Fruit fly (Drosophila melanogaster) whole organism, embryonic: Measurements from ENCODE around the gene CG31347.

Experiments
- CG10209 ChIP-seq: fragments of 200-800 bp; sonication (Bioruptor generic); optimal IDR thresholded peaks from 3 replicates; lab custom pipeline; 2017; ENCODE audit warnings: missing biosample characterization, mild to moderate bottlenecking, missing genetic modification characterization, missing genetic modification reagents
- CG10979 ChIP-seq: fragments of 200-800 bp; sonication (Bioruptor generic); optimal IDR thresholded peaks from 2 replicates; lab custom pipeline; 2018; ENCODE audit warnings: missing biosample characterization, mild to moderate bottlenecking, missing genetic modification characterization, moderate library complexity
- CG12155 ChIP-seq: fragments of 200-800 bp; sonication (Bioruptor generic); optimal IDR thresholded peaks from 3 replicates; lab custom pipeline; 2016; ENCODE audit warnings: missing biosample characterization, missing genetic modification characterization
- CG13424 ChIP-seq: fragments of 200-800 bp; sonication (Bioruptor generic); optimal IDR thresholded peaks from 2 replicates; lab custom pipeline; 2019; ENCODE audit warnings: missing biosample characterization, mild to moderate bottlenecking, missing genetic modification characterization, moderate library complexity
- CG15514 ChIP-seq: fragments of 200-800 bp; sonication (Bioruptor generic); optimal IDR thresholded peaks from 3 replicates; lab custom pipeline; 2017; ENCODE audit warnings: missing biosample characterization, missing genetic modification characterization, mild to moderate bottlenecking, moderate library complexity, missing genetic modification reagents
- CG17359 ChIP-seq: fragments of 200-800 bp; sonication (Bioruptor generic); optimal IDR thresholded peaks from 3 replicates; lab custom pipeline; 2018; ENCODE audit warnings: missing biosample characterization, mild to moderate bottlenecking, missing genetic modification characterization, moderate library complexity
- CG17361 ChIP-seq: fragments of 200-800 bp; sonication (Bioruptor generic); IDR thresholded peaks from 3 replicates; pipeline ENCODE4 v1.3.6; 2022; ENCODE audit warnings: missing biosample characterization, missing genetic modification characterization
- CG17829 ChIP-seq: fragments of 200-800 bp; optimal IDR thresholded peaks from 2 replicates; lab custom pipeline; 2019; ENCODE audit warnings: missing biosample characterization, mild to moderate bottlenecking, missing genetic modification characterization, moderate library complexity
- CG32532 ChIP-seq: fragments of 200-800 bp; sonication (Bioruptor generic); IDR thresholded peaks from 2 replicates; pipeline ENCODE4 v1.3.6; 2022; ENCODE audit warnings: missing biosample characterization, missing genetic modification characterization
- CG32767 ChIP-seq: fragments of 200-800 bp; sonication (Bioruptor generic); IDR thresholded peaks from 2 replicates; pipeline ENCODE4 v1.3.6; 2022; ENCODE audit warnings: missing biosample characterization, missing genetic modification characterization
- CG3281 ChIP-seq: fragments of 200-800 bp; sonication (Bioruptor generic); optimal IDR thresholded peaks from 3 replicates; lab custom pipeline; 2017; ENCODE audit warnings: missing biosample characterization, mild to moderate bottlenecking, missing genetic modification characterization
- CG34224 ChIP-seq: fragments of 200-800 bp; sonication (Bioruptor generic); IDR thresholded peaks from 3 replicates; pipeline ENCODE4 v1.3.6; 2022; ENCODE audit warnings: missing biosample characterization, missing genetic modification characterization; ENCODE audit not compliant: partially characterized antibody
- CG3838 ChIP-seq: fragments of 200-800 bp; sonication (Bioruptor generic); optimal IDR thresholded peaks from 3 replicates; lab custom pipeline; 2016; ENCODE audit warnings: missing biosample characterization, missing genetic modification characterization
- CG7556 ChIP-seq: fragments of 200-800 bp; sonication (Bioruptor generic); optimal IDR thresholded peaks from 2 replicates; lab custom pipeline; 2017; ENCODE audit warnings: missing biosample characterization, mild to moderate bottlenecking, missing genetic modification characterization
- CG8281 ChIP-seq: fragments of 200-800 bp; sonication (Bioruptor generic); optimal IDR thresholded peaks from 2 replicates; lab custom pipeline; 2018; ENCODE audit warnings: missing biosample characterization, mild to moderate bottlenecking, missing genetic modification characterization, moderate library complexity
- CG9876 ChIP-seq: fragments of 200-800 bp; sonication (Bioruptor generic); optimal IDR thresholded peaks from 2 replicates; lab custom pipeline; 2016; ENCODE audit warnings: missing biosample characterization, missing genetic modification characterization
- D ChIP-seq, 2 experiments: fragments of 200-800 bp in 1 of 2; fragments of >200 bp in 1 of 2; sonication (Bioruptor generic) in 1 of 2; optimal IDR thresholded peaks; 2 replicates in 1 of 2; 3 replicates in 1 of 2; lab custom pipeline; 2017; ENCODE audit warnings: mild to moderate bottlenecking in 1 of 2, missing biosample characterization in 1 of 2, missing genetic modification characterization in 1 of 2, missing genetic modification reagents in 1 of 2
- D19A ChIP-seq: fragments of 200-800 bp; optimal IDR thresholded peaks from 3 replicates; lab custom pipeline; 2019; ENCODE audit warnings: missing biosample characterization, mild to moderate bottlenecking, missing genetic modification characterization, moderate library complexity
- Deaf1 ChIP-seq: fragments of 200-800 bp; optimal IDR thresholded peaks from 3 replicates; lab custom pipeline; 2019; ENCODE audit warnings: missing biosample characterization, mild to moderate bottlenecking, missing genetic modification characterization, moderate library complexity
- Dip2 ChIP-seq: fragments of 200-800 bp; sonication (Bioruptor generic); IDR thresholded peaks from 2 replicates; pipeline ENCODE4 v1.3.6; 2022; ENCODE audit warnings: missing biosample characterization, missing genetic modification characterization
- Fer1 ChIP-seq: fragments of 200-800 bp; sonication (Bioruptor generic); optimal IDR thresholded peaks from 2 replicates; lab custom pipeline; 2017; ENCODE audit warnings: missing biosample characterization, mild to moderate bottlenecking, missing genetic modification characterization
- HLH54F ChIP-seq: fragments of 200-800 bp; sonication (Bioruptor generic); optimal IDR thresholded peaks from 3 replicates; lab custom pipeline; 2016; ENCODE audit warnings: missing biosample characterization, missing genetic modification characterization
- Hmr ChIP-seq: fragments of 200-800 bp; sonication (Bioruptor generic); optimal IDR thresholded peaks from 3 replicates; lab custom pipeline; 2017; ENCODE audit warnings: mild to moderate bottlenecking, missing biosample characterization, missing genetic modification reagents, missing genetic modification characterization
- Hmx ChIP-seq: fragments of 200-800 bp; sonication (Bioruptor generic); optimal IDR thresholded peaks from 2 replicates; lab custom pipeline; 2016; ENCODE audit warnings: missing biosample characterization, missing genetic modification characterization
- Hr3 ChIP-seq: fragments of 200-800 bp; sonication (Bioruptor generic); optimal IDR thresholded peaks from 3 replicates; lab custom pipeline; 2016; ENCODE audit warnings: missing biosample characterization, missing genetic modification characterization
- Scr ChIP-seq: fragments of 200-800 bp; sonication (Bioruptor generic); IDR thresholded peaks from 2 replicates; pipeline ENCODE4 v1.3.6; 2022; ENCODE audit warnings: missing biosample characterization, missing genetic modification characterization; ENCODE audit not compliant: partially characterized antibody
- Trl ChIP-seq, 3 experiments: fragments of >200 bp in 2 of 3; fragments of 200-800 bp in 1 of 3; sonication (Bioruptor generic) in 1 of 3; optimal IDR thresholded peaks; 2 replicates in 1 of 3; 3 replicates in 2 of 3; lab custom pipeline; 2016 to 2017; ENCODE audit warnings: missing biosample characterization in 1 of 3, missing genetic modification characterization in 1 of 3
- caup ChIP-seq: fragments of 200-800 bp; sonication (Bioruptor generic); optimal IDR thresholded peaks from 3 replicates; lab custom pipeline; 2017; ENCODE audit warnings: missing biosample characterization, mild to moderate bottlenecking, missing genetic modification characterization, moderate library complexity; ENCODE audit not compliant: severe bottlenecking
- cg ChIP-seq: fragments of 200-800 bp; sonication (Bioruptor generic); optimal IDR thresholded peaks from 3 replicates; lab custom pipeline; 2019; ENCODE audit warnings: missing biosample characterization, mild to moderate bottlenecking, missing genetic modification characterization, moderate library complexity
- crol ChIP-seq: fragments of 200-800 bp; sonication (Bioruptor generic); IDR thresholded peaks from 2 replicates; pipeline ENCODE4 v1.3.6; 2022; ENCODE audit warnings: missing biosample characterization, missing genetic modification characterization
- cwo ChIP-seq: fragments of 200-800 bp; sonication (Bioruptor generic); optimal IDR thresholded peaks from 3 replicates; lab custom pipeline; 2017; ENCODE audit warnings: missing biosample characterization, missing genetic modification characterization, mild to moderate bottlenecking, moderate library complexity, missing genetic modification reagents
- dimm ChIP-seq: fragments of 200-800 bp; sonication (Bioruptor generic); IDR thresholded peaks from 2 replicates; pipeline ENCODE4 v1.3.6; 2022; ENCODE audit warnings: missing biosample characterization, missing genetic modification characterization
- dpn ChIP-seq, 2 experiments: fragments of 200-800 bp; sonication (Bioruptor generic); optimal IDR thresholded peaks; 3 replicates each; lab custom pipeline; 2016; ENCODE audit warnings: missing biosample characterization in 2 of 2, missing genetic modification characterization in 2 of 2
- dysf ChIP-seq: fragments of 200-800 bp; sonication (Bioruptor generic); IDR thresholded peaks from 3 replicates; pipeline ENCODE4 v1.3.6; 2022; ENCODE audit warnings: missing biosample characterization, missing genetic modification characterization
- fd96Cb ChIP-seq: fragments of 200-800 bp; sonication (Bioruptor generic); optimal IDR thresholded peaks from 2 replicates; lab custom pipeline; 2018; ENCODE audit warnings: missing biosample characterization, mild to moderate bottlenecking, missing genetic modification characterization, moderate library complexity
- ftz-f1 ChIP-seq: fragments of 200-800 bp; sonication (Bioruptor generic); optimal IDR thresholded peaks from 2 replicates; lab custom pipeline; 2016; ENCODE audit warnings: missing biosample characterization, missing genetic modification characterization
- grau ChIP-seq: fragments of 200-800 bp; optimal IDR thresholded peaks from 3 replicates; lab custom pipeline; 2019; ENCODE audit warnings: missing biosample characterization, mild to moderate bottlenecking, missing genetic modification characterization, moderate library complexity
- lola ChIP-seq, 3 experiments: fragments of >200 bp in 2 of 3; fragments of 200-800 bp in 1 of 3; sonication (Bioruptor generic) in 1 of 3; optimal IDR thresholded peaks; 2 replicates each; lab custom pipeline; 2017 to 2019; ENCODE audit warnings: missing biosample characterization in 3 of 3, missing genetic modification characterization in 3 of 3, mild to moderate bottlenecking in 1 of 3, moderate library complexity in 1 of 3
- mirr ChIP-seq: fragments of 200-800 bp; sonication (Bioruptor generic); optimal IDR thresholded peaks from 3 replicates; lab custom pipeline; 2018; ENCODE audit warnings: missing biosample characterization, mild to moderate bottlenecking, missing genetic modification characterization
- nom ChIP-seq: fragments of 200-800 bp; sonication (Bioruptor generic); optimal IDR thresholded peaks from 2 replicates; lab custom pipeline; 2017; ENCODE audit warnings: missing biosample characterization, missing genetic modification characterization, mild to moderate bottlenecking, moderate library complexity, missing genetic modification reagents
- sima ChIP-seq: fragments of 200-800 bp; sonication (Bioruptor generic); optimal IDR thresholded peaks from 2 replicates; lab custom pipeline; 2016; ENCODE audit warnings: missing biosample characterization, missing genetic modification characterization
- slbo ChIP-seq: fragments of 200-800 bp; sonication (Bioruptor generic); IDR thresholded peaks from 2 replicates; pipeline ENCODE4 v1.3.6; 2022; ENCODE audit warnings: missing biosample characterization, missing genetic modification characterization
- stc ChIP-seq: fragments of 200-800 bp; sonication (Bioruptor generic); IDR thresholded peaks from 2 replicates; pipeline ENCODE4 v1.3.6; 2022; ENCODE audit warnings: missing biosample characterization, missing genetic modification characterization
- tna ChIP-seq: fragments of 200-800 bp; sonication (Bioruptor generic); IDR thresholded peaks from 2 replicates; pipeline ENCODE4 v1.3.6; 2022; ENCODE audit warnings: missing biosample characterization, missing genetic modification characterization; ENCODE audit not compliant: partially characterized antibody
- twi ChIP-seq: fragments of 200-800 bp; optimal IDR thresholded peaks from 2 replicates; lab custom pipeline; 2019; ENCODE audit warnings: missing biosample characterization, mild to moderate bottlenecking, missing genetic modification characterization, moderate library complexity
- unc-4 ChIP-seq: fragments of 200-800 bp; sonication (Bioruptor generic); IDR thresholded peaks from 2 replicates; pipeline ENCODE4 v1.3.6; 2022; ENCODE audit warnings: missing biosample characterization, missing genetic modification characterization; ENCODE audit not compliant: partially characterized antibody

CG31347 gene

dm6 chr3R:12719627-12720343 is 27.4 kb upstream of the CG31347 start (continued):
- no peak for TF ChIP-seq Hmx (GFP tag; lab: Kevin White, UChicago)
- TF ChIP-seq D19A (tag; lab: Kevin White, UChicago) = peak; percentile 98
- peak; percentile 27; the same call in 1 of the 2 replicates for TF ChIP-seq Scr (GFP tag; lab: Robert Waterston, UW)
- peak; percentile 34; the same call in 1 of the 2 replicates for TF ChIP-seq slbo (GFP tag; lab: Robert Waterston, UW)
- peak; percentile 18 to 31 for TF ChIP-seq dpn (GFP tag; optimal IDR thresholded peaks at IDR 0.05; lab: Kevin White, UChicago)
- TF ChIP-seq CG32532 = peak; percentile 53
- peak; percentile 9 for TF ChIP-seq mirr (GFP tag; lab: Kevin White, UChicago)
- peak; percentile 42; the same call in 2 of the 3 replicates for TF ChIP-seq CG17361 (GFP tag; lab: Robert Waterston, UW)
- peak; percentile 50 for TF ChIP-seq CG13424 (tag; lab: Kevin White, UChicago)
- TF ChIP-seq tna (GFP tag; lab: Robert Waterston, UW) = peak; percentile 49; the same call in 1 of the 2 replicates
- no peak for TF ChIP-seq twi (tag; lab: Kevin White, UChicago)
- peak; percentile 23 for TF ChIP-seq Hr3 (GFP tag; lab: Kevin White, UChicago)
- no peak for TF ChIP-seq CG17359 (tag; lab: Kevin White, UChicago)
- TF ChIP-seq CG10209 (GFP tag; lab: Kevin White, UChicago) = peak; percentile 2
- no peak for TF ChIP-seq CG9876 (GFP tag; lab: Kevin White, UChicago)
- TF ChIP-seq CG34224 (GFP tag; lab: Robert Waterston, UW) = peak; percentile 24; the same call in 2 of the 3 replicates
- peak; percentile 28 for TF ChIP-seq CG8281
- peak; percentile 60 for TF ChIP-seq Fer1
- TF ChIP-seq CG10979 (tag; lab: Kevin White, UChicago) = peak; percentile 36
- TF ChIP-seq caup (GFP tag; lab: Kevin White, UChicago) = peak; percentile 42
- TF ChIP-seq Deaf1 (tag; lab: Kevin White, UChicago) = peak; percentile 99
- TF ChIP-seq Hmr (GFP tag; lab: Kevin White, UChicago) = peak; percentile 41
- no peak for TF ChIP-seq sima (GFP tag; lab: Kevin White, UChicago)
- peak; percentile 43 for TF ChIP-seq grau (tag; lab: Kevin White, UChicago)
- TF ChIP-seq cwo = peak; percentile 29
- peak; percentile 71 for TF ChIP-seq CG3281 (GFP tag; lab: Kevin White, UChicago)
- TF ChIP-seq crol (GFP tag; lab: Robert Waterston, UW) = no peak
- TF ChIP-seq HLH54F = no peak
- peak; percentile 47; the same call in 1 of the 3 replicates for TF ChIP-seq dysf (GFP tag; lab: Robert Waterston, UW)
- peak; percentile 71 to 90 for TF ChIP-seq Trl (optimal IDR thresholded peaks at IDR 0.05; lab: Kevin White, UChicago)
- TF ChIP-seq Trl (GFP tag; optimal IDR thresholded peaks at IDR 0.05; lab: Kevin White, UChicago) = no peak
- TF ChIP-seq CG32767 (GFP tag; lab: Robert Waterston, UW) = no peak
- TF ChIP-seq CG7556 (GFP tag; lab: Kevin White, UChicago) = peak; percentile 50
- TF ChIP-seq Dip2 (GFP tag; lab: Robert Waterston, UW) = no peak
- TF ChIP-seq CG15514 (GFP tag; lab: Kevin White, UChicago) = peak; percentile 33
- peak; percentile 17 for TF ChIP-seq ftz-f1 (GFP tag; lab: Kevin White, UChicago)
- peak; percentile 67 for TF ChIP-seq cg
- no peak for TF ChIP-seq CG12155
- TF ChIP-seq D (optimal IDR thresholded peaks at IDR 0.05; lab: Kevin White, UChicago) = no peak
- TF ChIP-seq D (GFP tag; optimal IDR thresholded peaks at IDR 0.05; lab: Kevin White, UChicago) = peak; percentile 35
- TF ChIP-seq unc-4 = peak; percentile 20; the same call in 1 of the 2 replicates
- peak; percentile 71 for TF ChIP-seq nom
- peak; percentile 30; the same call in 1 of the 2 replicates for TF ChIP-seq stc (GFP tag; lab: Robert Waterston, UW)
- TF ChIP-seq fd96Cb (tag; lab: Kevin White, UChicago) = peak; percentile 32
- peak in 1 of 3 experiments; percentile 12 for TF ChIP-seq lola (GFP tag; optimal IDR thresholded peaks at IDR 0.05; lab: Kevin White, UChicago)
- peak; percentile 40 for TF ChIP-seq CG17829
- TF ChIP-seq CG3838 = no peak
- no peak for TF ChIP-seq dimm (GFP tag; lab: Robert Waterston, UW)
